Fruit fly (Drosophila melanogaster): ENCODE measurements around the gene deltaCOP.

deltaCOP gene

dm6 chrX:1877107-1877736 is 15.6 kb upstream of the deltaCOP start, which contains the start of the genes CG14817 and CG14805:
Gene CG14817 (minus strand): TSS chrX:1877270.
Gene CG14805 (plus strand): TSS chrX:1877317.
- TF ChIP-seq noc (tag; optimal IDR thresholded peaks at IDR 0.05): peak; percentile 51

- TF ChIP-seq noc (tag; optimal IDR thresholded peaks at IDR 0.05): no peak
Measured at dm6 chrX:1873515-1874126, 12.0 kb upstream of the deltaCOP start, which contains the start of the genes Pgam5 and Vps26. Gene Pgam5 (minus strand): TSS chrX:1873565. Gene Vps26 (plus strand): TSS chrX:1873853.

dm6 chrX:1868586-1869111 is 7.1 kb upstream of the deltaCOP start, which contains the start of the genes CG14803 and Pex5:
Gene CG14803 (plus strand): TSS chrX:1868870.
Gene Pex5 (minus strand): TSS chrX:1869061.
- TF ChIP-seq noc (tag; optimal IDR thresholded peaks at IDR 0.05): peak; percentile 17

dm6 chrX:1865673-1866072 is 4.1 kb upstream of the deltaCOP start, which contains the start of the genes Gcna and MED18:
Gene Gcna (minus strand): TSS chrX:1865835.
Gene MED18 (plus strand): TSS chrX:1865909.
- no peak for TF ChIP-seq noc (tag; optimal IDR thresholded peaks at IDR 0.05)

DNA sequence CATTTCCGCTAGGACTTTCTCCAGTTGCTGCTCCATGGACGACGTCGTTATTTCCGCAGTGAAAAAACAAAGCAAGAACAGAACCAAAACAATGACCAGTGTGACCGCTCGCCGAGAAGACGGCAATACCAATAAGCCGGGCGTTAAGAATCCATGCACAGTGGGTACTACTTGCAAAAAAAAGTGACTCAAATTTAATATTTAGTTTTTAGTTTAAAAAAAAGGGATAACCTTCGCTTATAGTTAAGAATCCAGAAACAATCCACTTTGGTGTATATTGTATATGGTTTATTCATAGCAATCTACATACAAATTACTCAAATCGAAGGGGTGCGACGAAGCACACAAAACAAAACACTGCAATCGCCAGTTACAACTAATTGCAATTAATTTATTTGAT is 2.7 kb downstream of the deltaCOP start, which contains the start of gene Lamtor5:
Gene Lamtor5 (minus strand): TSS at position 105 of the 400 bp plus-strand sequence.
- peak; percentile 24 for TF ChIP-seq noc (tag; optimal IDR thresholded peaks at IDR 0.05)

DNA sequence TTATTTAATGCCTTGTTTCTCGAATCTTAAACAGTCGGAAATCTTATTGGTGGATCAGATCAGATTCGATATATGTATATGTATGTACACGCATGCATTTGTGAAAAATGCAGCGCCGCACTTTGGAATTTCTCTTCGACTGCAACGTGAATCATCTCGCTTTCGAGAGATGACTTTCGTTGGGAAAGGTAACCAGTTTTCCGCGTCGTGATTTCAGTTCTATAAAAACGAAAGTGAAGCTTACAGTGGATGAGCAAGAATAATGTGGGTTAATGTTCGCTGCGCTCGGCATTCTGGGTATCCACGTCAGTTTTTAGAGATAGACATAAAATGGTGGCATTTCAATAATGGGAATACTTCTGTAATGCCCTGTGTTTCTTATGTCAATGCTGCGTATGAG is 5.0 kb downstream of the deltaCOP start:
- no peak for TF ChIP-seq noc (tag; optimal IDR thresholded peaks at IDR 0.05)

DNA sequence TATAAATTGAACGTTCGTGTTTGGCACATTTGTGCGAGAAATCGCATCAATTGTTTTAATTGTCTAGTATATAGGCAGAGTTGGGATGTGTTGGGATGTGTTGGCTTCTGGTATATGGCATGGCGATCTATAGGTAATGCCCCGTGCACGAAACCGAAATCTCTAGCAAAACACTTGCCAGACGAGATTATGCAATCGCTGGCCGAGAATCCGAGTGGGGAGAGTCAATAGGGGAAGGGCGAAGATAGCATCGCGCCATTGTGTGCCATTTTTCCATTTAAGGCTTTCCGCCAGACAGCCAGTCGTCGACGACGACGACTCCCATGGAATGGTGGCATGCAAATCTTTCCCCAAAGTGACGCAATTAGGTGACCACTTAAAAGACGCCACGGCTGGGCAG is 6.7 kb downstream of the deltaCOP start:
- TF ChIP-seq noc (tag; optimal IDR thresholded peaks at IDR 0.05): no peak

DNA sequence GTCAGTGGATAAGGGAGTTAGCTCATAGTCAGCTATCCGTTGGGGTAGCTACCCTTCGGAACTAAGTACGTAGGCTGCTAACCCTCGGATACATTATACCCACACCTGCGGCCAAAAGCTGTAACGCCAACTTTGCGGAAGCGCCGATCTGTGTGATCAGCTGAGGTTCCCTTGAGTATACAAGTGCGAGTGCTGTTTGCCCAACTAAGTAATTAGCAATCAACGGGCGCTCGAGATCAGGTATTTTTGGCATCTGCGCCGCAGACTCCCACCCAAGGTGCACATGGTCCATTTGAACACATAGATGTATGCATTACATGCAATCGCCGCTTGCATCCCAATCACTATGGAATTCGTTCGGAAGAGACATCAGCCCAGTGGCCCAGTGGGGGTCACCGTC is 7.5 kb downstream of the deltaCOP start:
- TF ChIP-seq noc (tag; optimal IDR thresholded peaks at IDR 0.05): no peak

DNA sequence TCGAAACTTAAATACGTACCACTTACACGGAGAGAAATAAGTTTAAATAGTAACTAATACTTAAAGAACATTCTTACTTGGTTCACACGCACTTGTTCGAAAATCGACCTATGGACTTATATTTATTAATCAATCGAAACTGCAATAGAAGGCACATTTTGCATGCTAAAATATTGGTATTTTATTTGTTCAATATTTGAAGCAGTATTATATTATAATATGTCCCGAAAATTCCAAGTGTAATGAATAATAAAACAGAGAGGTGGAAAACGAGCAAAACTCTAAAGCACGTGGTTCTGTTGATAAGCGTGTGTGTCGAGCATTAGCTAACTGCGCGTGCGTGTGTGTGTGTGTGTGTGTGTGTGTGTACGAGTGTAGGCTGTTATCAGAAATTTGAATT is 11.7 kb downstream of the deltaCOP start:
- TF ChIP-seq noc (tag; optimal IDR thresholded peaks at IDR 0.05): peak; percentile 98

- TF ChIP-seq noc (tag; optimal IDR thresholded peaks at IDR 0.05): peak; percentile 0
Measured at dm6 chrX:1848624-1849198, 12.9 kb downstream of the deltaCOP start.

- TF ChIP-seq noc (tag; optimal IDR thresholded peaks at IDR 0.05): no peak
Measured at dm6 chrX:1847735-1848134, 13.9 kb downstream of the deltaCOP start.

- TF ChIP-seq noc (tag; optimal IDR thresholded peaks at IDR 0.05): no peak
Measured at dm6 chrX:1846386-1846785, 15.2 kb downstream of the deltaCOP start.

DNA sequence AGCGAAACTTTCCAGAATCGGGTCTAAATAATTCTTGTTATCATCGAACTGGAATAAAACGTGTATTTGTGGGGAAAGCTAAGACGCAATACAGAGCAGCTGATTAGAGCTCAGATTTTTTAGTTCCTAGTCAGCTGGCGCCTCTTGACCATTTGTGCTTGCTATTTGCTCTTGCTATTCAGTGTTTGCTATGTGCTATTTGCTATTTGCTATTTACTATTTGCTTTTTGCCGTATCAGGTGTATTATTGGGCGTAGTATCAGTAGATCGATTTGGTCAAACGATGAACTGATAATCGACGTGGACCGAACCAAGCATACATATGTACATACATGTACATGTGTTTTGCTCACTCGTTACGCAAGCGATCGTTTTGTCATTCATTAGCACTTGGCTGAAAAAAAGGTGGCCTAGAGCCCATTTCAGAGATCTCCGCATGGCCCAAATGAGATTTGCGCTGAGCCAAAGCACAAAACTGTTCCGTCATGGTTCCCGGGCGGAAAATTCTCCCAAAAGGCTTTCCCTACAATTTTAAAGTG is 16.1 kb downstream of the deltaCOP start:
- peak; percentile 37 for TF ChIP-seq noc (tag; optimal IDR thresholded peaks at IDR 0.05)

DNA sequence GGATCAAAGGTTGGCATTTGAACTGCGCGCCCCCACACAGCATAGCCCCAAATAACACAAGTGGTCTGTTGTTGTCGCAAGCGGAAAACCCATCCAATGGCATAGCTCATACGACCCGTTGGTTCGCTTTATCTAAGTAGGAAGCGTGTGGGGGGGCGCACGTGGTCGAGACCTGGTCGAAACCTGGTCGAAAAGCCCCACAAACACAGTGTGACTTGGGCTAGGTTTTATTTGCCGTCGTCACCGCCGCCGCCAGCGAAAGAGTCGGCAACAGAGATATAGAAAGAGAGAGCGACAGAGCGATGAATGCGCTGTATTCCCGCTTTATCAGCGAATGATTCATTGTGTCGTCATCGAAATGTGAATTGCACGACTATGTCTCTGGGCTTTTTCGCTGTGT is 18.7 kb downstream of the deltaCOP start:
- TF ChIP-seq noc (tag; optimal IDR thresholded peaks at IDR 0.05): no peak

DNA sequence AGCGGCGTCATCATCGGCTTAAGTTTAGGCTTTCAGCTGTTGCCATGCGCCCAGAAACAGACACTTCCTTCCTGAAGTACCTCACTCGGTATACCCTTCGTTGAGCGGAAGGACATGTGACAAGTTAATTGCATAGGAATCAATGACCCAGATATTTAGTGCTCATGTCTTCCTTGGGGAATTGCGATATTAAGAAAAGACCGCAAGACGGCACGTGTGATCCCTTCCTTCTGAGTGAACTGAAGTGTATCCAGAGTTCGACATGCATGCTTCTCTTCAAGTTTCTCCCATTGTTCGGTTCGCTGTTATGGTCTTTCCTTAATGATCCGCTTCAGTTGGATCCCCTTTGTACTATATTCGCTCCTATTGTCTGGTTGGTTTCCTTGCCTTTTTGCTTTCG is 21.1 kb downstream of the deltaCOP start:
- peak; percentile 5 for TF ChIP-seq noc (tag; optimal IDR thresholded peaks at IDR 0.05)

dm6 chrX:1834702-1835376 is 26.8 kb downstream of the deltaCOP start:
- no peak for TF ChIP-seq noc (tag; optimal IDR thresholded peaks at IDR 0.05)
